Worm (Caenorhabditis elegans): ENCODE results near the gene alg-4.
A peak's percentile ranks its signal among the peaks of the same experiment; 100 is the strongest.

Gene alg-4

ce11 chrIII:9857110-9857509 lies 34.1 kb downstream of the alg-4 start:
- TF ChIP-seq nhr-11 (tag; optimal IDR thresholded peaks at IDR 0.05), result no peak
- peak; percentile 56 for TF ChIP-seq fos-1 (tag; optimal IDR thresholded peaks at IDR 0.05)
- peak; percentile 50 for TF ChIP-seq crh-2 (tag; optimal IDR thresholded peaks at IDR 0.05)
- no peak for TF ChIP-seq peb-1 (tag; optimal IDR thresholded peaks at IDR 0.05)
- no peak for TF ChIP-seq mab-5 (tag; optimal IDR thresholded peaks at IDR 0.05)
- TF ChIP-seq lin-39 (tag; optimal IDR thresholded peaks at IDR 0.05), result no peak
- peak in 1 of 2 experiments; percentile 6 for TF ChIP-seq lsy-2 (tag; optimal IDR thresholded peaks at IDR 0.05)
- no peak for TF ChIP-seq mdl-1 (tag; optimal IDR thresholded peaks at IDR 0.05)

- no peak for TF ChIP-seq unc-55 (GFP tag; optimal IDR thresholded peaks at IDR 0.05)
Observed at ce11 chrIII:9854960-9855359, 36.3 kb downstream of the alg-4 start.

- TF ChIP-seq nhr-6 (tag; optimal IDR thresholded peaks at IDR 0.05) (no peak), nhr-21 (tag; optimal IDR thresholded peaks at IDR 0.05) (peak; percentile 7)
Observed at ce11 chrIII:9853667-9854620, 37.3 kb downstream of the alg-4 start.

DNA sequence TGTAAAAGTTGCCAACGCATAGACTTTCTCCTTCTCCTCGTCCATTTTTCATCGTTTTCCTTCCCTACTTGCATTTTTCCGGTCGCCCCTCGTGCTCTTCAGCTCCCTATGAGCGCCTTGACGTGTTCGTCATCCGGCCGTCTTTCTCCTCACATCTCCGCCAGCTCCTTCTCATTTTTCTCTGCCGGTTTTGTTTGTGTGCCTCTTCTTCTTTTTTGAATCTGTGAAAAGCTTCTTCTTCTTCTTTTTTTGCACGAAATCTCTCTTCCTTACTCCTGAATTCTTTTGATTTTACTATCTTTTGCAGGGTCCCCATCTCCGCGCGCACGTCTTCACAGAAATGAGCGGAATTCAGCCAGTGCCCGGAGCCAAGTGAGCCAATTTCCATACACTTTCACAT lies 39.7 kb downstream of the alg-4 start, which contains the start of gene K11H3.3:
TSS of gene K11H3.3 (plus strand) at position 308 of the 400 bp plus-strand sequence.
- no peak for TF ChIP-seq nhr-25 (tag; optimal IDR thresholded peaks at IDR 0.05)
- TF ChIP-seq elt-1 (tag; optimal IDR thresholded peaks at IDR 0.05), result no peak
- TF ChIP-seq C34F6.9 (tag; optimal IDR thresholded peaks at IDR 0.05), result peak; percentile 5
- peak; percentile 10 for TF ChIP-seq nhr-129 (tag; optimal IDR thresholded peaks at IDR 0.05)

- TF ChIP-seq fos-1 (tag; optimal IDR thresholded peaks at IDR 0.05) (peak; percentile 6), nhr-6 (tag; optimal IDR thresholded peaks at IDR 0.05) (no peak), dmd-4 (tag; optimal IDR thresholded peaks at IDR 0.05) (no peak)
Observed at ce11 chrIII:9850877-9851276, 40.3 kb downstream of the alg-4 start.

DNA sequence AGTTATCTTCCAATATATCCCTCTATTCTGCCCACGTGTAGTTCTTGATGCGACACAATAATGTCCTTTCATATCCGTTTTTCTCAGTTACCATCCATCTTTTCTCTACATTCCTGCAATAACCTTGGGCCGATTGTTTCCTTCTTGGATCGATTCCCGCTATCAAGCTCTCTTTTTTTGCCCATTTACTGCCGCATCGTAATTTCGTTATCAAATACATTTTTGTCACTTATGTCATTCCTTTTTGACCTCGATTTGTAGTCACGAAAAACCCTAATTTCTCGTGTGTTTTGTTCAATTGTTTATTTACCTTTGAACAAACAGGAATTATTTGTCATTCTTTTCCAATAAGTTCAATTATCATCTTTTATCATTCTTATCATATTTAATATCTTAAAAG lies 41.3 kb downstream of the alg-4 start:
- TF ChIP-seq crh-2 (tag; optimal IDR thresholded peaks at IDR 0.05) (peak; percentile 29), nhr-77 (tag; optimal IDR thresholded peaks at IDR 0.05) (no peak), gmeb-1 (tag; optimal IDR thresholded peaks at IDR 0.05) (peak; percentile 23), fos-1 (tag; optimal IDR thresholded peaks at IDR 0.05) (peak; percentile 57), F13H6.1 (tag; optimal IDR thresholded peaks at IDR 0.05) (no peak), skn-1 (tag; optimal IDR thresholded peaks at IDR 0.05) (peak; percentile 74), nhr-129 (tag; optimal IDR thresholded peaks at IDR 0.05) (peak; percentile 5), lsy-2 (tag; optimal IDR thresholded peaks at IDR 0.05) (no peak), nhr-21 (tag; optimal IDR thresholded peaks at IDR 0.05) (peak; percentile 41), sma-3 (GFP tag; optimal IDR thresholded peaks at IDR 0.05) (peak; percentile 46)

DNA sequence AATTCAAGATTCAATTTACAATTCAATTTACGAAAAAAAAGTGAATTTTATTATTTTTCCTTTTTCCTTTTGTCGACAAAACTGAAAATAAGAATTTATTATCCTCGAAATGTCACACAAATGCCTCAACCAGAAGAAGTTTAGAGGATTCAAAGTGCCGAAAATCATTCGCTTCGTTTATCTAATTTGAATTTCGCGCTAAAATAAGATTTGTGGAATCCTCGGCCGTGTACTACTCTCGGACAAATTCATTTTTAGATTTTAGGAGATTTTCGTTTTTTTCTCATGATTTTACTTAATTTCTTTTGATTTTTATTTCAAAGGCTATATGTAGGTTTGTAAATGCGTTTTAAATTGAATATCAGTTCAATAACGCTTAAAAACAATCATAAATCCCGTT lies 42.6 kb downstream of the alg-4 start:
- TF ChIP-seq egl-27 (tag; optimal IDR thresholded peaks at IDR 0.05), result no peak
- no peak for TF ChIP-seq dmd-4 (tag; optimal IDR thresholded peaks at IDR 0.05)
- no peak for TF ChIP-seq nhr-25 (tag; optimal IDR thresholded peaks at IDR 0.05)
- TF ChIP-seq mdl-1 (tag; optimal IDR thresholded peaks at IDR 0.05), result no peak
- no peak for TF ChIP-seq lin-11 (tag; optimal IDR thresholded peaks at IDR 0.05)
- TF ChIP-seq ama-1 (optimal IDR thresholded peaks at IDR 0.05), result no peak
- no peak for TF ChIP-seq F13H6.1 (tag; optimal IDR thresholded peaks at IDR 0.05)
- TF ChIP-seq alr-1 (tag; optimal IDR thresholded peaks at IDR 0.05), result no peak
- TF ChIP-seq gmeb-1 (tag; optimal IDR thresholded peaks at IDR 0.05), result no peak
- no peak for TF ChIP-seq nhr-129 (tag; optimal IDR thresholded peaks at IDR 0.05)
- TF ChIP-seq nhr-11 (tag; optimal IDR thresholded peaks at IDR 0.05), result no peak
- no peak for TF ChIP-seq elt-1 (tag; optimal IDR thresholded peaks at IDR 0.05)
- no peak for TF ChIP-seq nhr-10 (tag; optimal IDR thresholded peaks at IDR 0.05)
- TF ChIP-seq ztf-4 (tag; optimal IDR thresholded peaks at IDR 0.05), result no peak
